Worm (Caenorhabditis elegans) whole organism, L1 larva: ENCODE measurements around the gene btb-9.

Experiments used
- C34B4.2 ChIP-seq: sonication (generic microtip); optimal IDR thresholded peaks from 2 replicates; lab custom pipeline; 2017; ENCODE audit warnings: mild to moderate bottlenecking, missing genetic modification characterization, missing compliant biosample characterization
- Y116A8C.19 ChIP-seq: sonication (generic microtip); optimal IDR thresholded peaks from 2 replicates; lab custom pipeline; 2016; ENCODE audit warnings: missing compliant biosample characterization, missing genetic modification characterization, borderline replicate concordance
- ceh-63 ChIP-seq: fragments of 200-800 bp; sonication (Bioruptor generic); optimal IDR thresholded peaks from 2 replicates; lab custom pipeline; 2018; ENCODE audit warnings: mild to moderate bottlenecking, missing genetic modification characterization, missing compliant biosample characterization
- ceh-8 ChIP-seq: fragments of 200-800 bp; sonication (Bioruptor generic); optimal IDR thresholded peaks from 2 replicates; lab custom pipeline; 2018; ENCODE audit warnings: mild to moderate bottlenecking, missing genetic modification characterization, moderate library complexity, missing compliant biosample characterization
- ceh-82 ChIP-seq, 3 experiments: fragments of 150-350 bp in 1 of 3; sonication (generic microtip) in 2 of 3; optimal IDR thresholded peaks; 2 replicates each; lab custom pipeline; 2014 to 2017; ENCODE audit warnings: missing biosample characterization in 3 of 3, missing genetic modification characterization in 3 of 3
- ceh-88 ChIP-seq: fragments of 200-800 bp; sonication (Bioruptor generic); IDR thresholded peaks from 2 replicates; pipeline ENCODE4 v1.3.6; 2022; ENCODE audit warnings: missing genetic modification characterization, missing compliant biosample characterization
- egl-13 ChIP-seq: sonication (generic microtip); optimal IDR thresholded peaks from 2 replicates; lab custom pipeline; 2016; ENCODE audit warnings: missing genotype, missing genetic modification reagents, missing genetic modification characterization, missing compliant biosample characterization
- fkh-10 ChIP-seq: sonication (generic microtip); optimal IDR thresholded peaks from 2 replicates; lab custom pipeline; 2017; ENCODE audit warnings: missing biosample characterization, missing genetic modification reagents, missing genetic modification characterization
- fkh-8 ChIP-seq: sonication (generic microtip); optimal IDR thresholded peaks from 2 replicates; lab custom pipeline; 2016; ENCODE audit warnings: mild to moderate bottlenecking, missing genetic modification characterization, missing compliant biosample characterization
- fos-1 ChIP-seq: fragments of 150-350 bp; optimal IDR thresholded peaks from 2 replicates; lab custom pipeline; 2014; ENCODE audit warnings: missing biosample characterization, missing genetic modification characterization
- hlh-17 ChIP-seq: fragments of 200-800 bp; sonication (Bioruptor generic); optimal IDR thresholded peaks from 2 replicates; lab custom pipeline; 2018; ENCODE audit warnings: missing genetic modification characterization, mild to moderate bottlenecking, missing compliant biosample characterization, moderate library complexity, borderline replicate concordance
- hlh-4 ChIP-seq: sonication (generic microtip); optimal IDR thresholded peaks from 2 replicates; lab custom pipeline; 2016; ENCODE audit warnings: mild to moderate bottlenecking, missing genetic modification characterization, missing compliant biosample characterization
- isw-1 ChIP-seq: fragments of 200-800 bp; sonication (Bioruptor generic); IDR thresholded peaks from 2 replicates; pipeline ENCODE4 v1.3.6; 2022; ENCODE audit warnings: missing genetic modification characterization, missing compliant biosample characterization
- lin-35 ChIP-seq, 2 experiments: fragments of 150-350 bp; optimal IDR thresholded peaks; 2 replicates each; lab custom pipeline; 2014; ENCODE audit warnings: missing biosample characterization in 2 of 2, missing genetic modification characterization in 2 of 2, missing genetic modification reagents in 2 of 2
- lin-39 ChIP-seq: fragments of 150-350 bp; optimal IDR thresholded peaks from 2 replicates; lab custom pipeline; 2014; ENCODE audit warnings: missing biosample characterization, missing genetic modification reagents, missing genetic modification characterization
- lir-3 ChIP-seq: sonication (generic microtip); optimal IDR thresholded peaks from 2 replicates; lab custom pipeline; 2016; ENCODE audit warnings: mild to moderate bottlenecking, missing genetic modification characterization, moderate library complexity, missing compliant biosample characterization; ENCODE audit not compliant: poor library complexity
- lsy-2 ChIP-seq, 2 experiments: fragments of 150-350 bp; optimal IDR thresholded peaks; 2 replicates each; lab custom pipeline; 2014; ENCODE audit warnings: missing biosample characterization in 2 of 2, missing genetic modification characterization in 2 of 2
- mdl-1 ChIP-seq, 2 experiments: fragments of 150-350 bp; optimal IDR thresholded peaks; 2 replicates each; lab custom pipeline; 2014 to 2017; ENCODE audit warnings: missing biosample characterization in 2 of 2, missing genetic modification characterization in 2 of 2, inconsistent platforms in 1 of 2
- nhr-11 ChIP-seq: fragments of 150-350 bp; optimal IDR thresholded peaks from 2 replicates; lab custom pipeline; 2014; ENCODE audit warnings: missing biosample characterization, missing genetic modification characterization
- nhr-12 ChIP-seq: sonication (generic microtip); optimal IDR thresholded peaks from 2 replicates; lab custom pipeline; 2017; ENCODE audit warnings: missing biosample characterization, missing genetic modification characterization
- nhr-20 ChIP-seq: sonication (generic microtip); optimal IDR thresholded peaks from 2 replicates; lab custom pipeline; 2016; ENCODE audit warnings: mild to moderate bottlenecking, missing genetic modification characterization, missing compliant biosample characterization
- nhr-28 ChIP-seq: fragments of 150-350 bp; optimal IDR thresholded peaks from 2 replicates; lab custom pipeline; 2014; ENCODE audit warnings: missing biosample characterization, missing genetic modification characterization
- nhr-47 ChIP-seq: sonication (generic microtip); optimal IDR thresholded peaks from 2 replicates; lab custom pipeline; 2016; ENCODE audit warnings: mild to moderate bottlenecking, missing genetic modification characterization, moderate library complexity, missing compliant biosample characterization
- nhr-71 ChIP-seq: sonication (generic microtip); optimal IDR thresholded peaks from 2 replicates; lab custom pipeline; 2016; ENCODE audit warnings: mild to moderate bottlenecking, missing genetic modification characterization, moderate library complexity, missing compliant biosample characterization
- nhr-76 ChIP-seq: sonication (generic microtip); optimal IDR thresholded peaks from 2 replicates; lab custom pipeline; 2017; ENCODE audit warnings: missing biosample characterization, missing genetic modification characterization
- nhr-85 ChIP-seq: sonication (generic microtip); peaks from one replicate; lab custom pipeline; 2016; ENCODE audit warnings: missing genetic modification characterization, inconsistent platforms, missing compliant biosample characterization
- nhr-90 ChIP-seq: sonication (generic microtip); optimal IDR thresholded peaks from 2 replicates; lab custom pipeline; 2016; ENCODE audit warnings: mild to moderate bottlenecking, missing genetic modification characterization, missing compliant biosample characterization; ENCODE audit not compliant: poor library complexity
- skn-1 ChIP-seq: fragments of 150-350 bp; optimal IDR thresholded peaks from 2 replicates; lab custom pipeline; 2014; ENCODE audit warnings: missing biosample characterization, missing genetic modification characterization
- sptf-1 ChIP-seq: fragments of 150-350 bp; optimal IDR thresholded peaks from 2 replicates; lab custom pipeline; 2014; ENCODE audit warnings: missing biosample characterization, missing genetic modification characterization
- sup-37 ChIP-seq: fragments of 200-800 bp; sonication (Bioruptor generic); optimal IDR thresholded peaks from 2 replicates; lab custom pipeline; 2018; ENCODE audit warnings: mild to moderate bottlenecking, missing genetic modification characterization, missing compliant biosample characterization
- tbx-2 ChIP-seq: sonication (generic microtip); optimal IDR thresholded peaks from 2 replicates; lab custom pipeline; 2016; ENCODE audit warnings: missing genetic modification characterization, missing compliant biosample characterization
- unc-62 ChIP-seq: fragments of 150-350 bp; optimal IDR thresholded peaks from 2 replicates; lab custom pipeline; 2014; ENCODE audit warnings: missing biosample characterization, missing genetic modification reagents, missing genetic modification characterization
- unc-86 ChIP-seq: sonication (generic microtip); optimal IDR thresholded peaks from 2 replicates; lab custom pipeline; 2016; ENCODE audit warnings: missing genetic modification characterization, missing compliant biosample characterization
- unc-98 ChIP-seq: fragments of 200-800 bp; sonication (Bioruptor generic); IDR thresholded peaks from 2 replicates; pipeline ENCODE4 v1.3.6; 2022; ENCODE audit warnings: missing genetic modification characterization, missing compliant biosample characterization
- vab-15 ChIP-seq: sonication (generic microtip); optimal IDR thresholded peaks from 2 replicates; lab custom pipeline; 2017; ENCODE audit warnings: missing genotype, mild to moderate bottlenecking, missing genetic modification characterization, missing compliant biosample characterization
- xbp-1 ChIP-seq: sonication (generic microtip); optimal IDR thresholded peaks from 2 replicates; lab custom pipeline; 2016; ENCODE audit warnings: missing genetic modification characterization, missing compliant biosample characterization
- zag-1 ChIP-seq: fragments of 150-350 bp; optimal IDR thresholded peaks from 2 replicates; lab custom pipeline; 2014; ENCODE audit warnings: missing biosample characterization, missing genetic modification characterization
- zip-4 ChIP-seq: fragments of 200-800 bp; sonication (Bioruptor generic); optimal IDR thresholded peaks from 2 replicates; lab custom pipeline; 2018; ENCODE audit warnings: mild to moderate bottlenecking, missing genetic modification characterization, moderate library complexity, missing compliant biosample characterization
- ztf-11 ChIP-seq, 2 experiments: sonication (generic microtip); optimal IDR thresholded peaks; 2 replicates each; lab custom pipeline; 2016 to 2017; ENCODE audit warnings: missing genetic modification characterization in 2 of 2, missing biosample characterization in 1 of 2, missing compliant biosample characterization in 1 of 2
- ztf-4 ChIP-seq: fragments of 150-350 bp; optimal IDR thresholded peaks from 2 replicates; lab custom pipeline; 2014; ENCODE audit warnings: missing biosample characterization, missing genetic modification characterization

The btb-9 gene

ce11 chrII:1750413-1750812, 22.1 kb downstream of the btb-9 start, which contains the start of the genes F36H5.13 and F36H5.8:
Gene F36H5.13 (minus strand): TSS chrII:1750513.
Gene F36H5.8 (minus strand): TSS chrII:1750686.
- no peak for TF ChIP-seq nhr-28
- no peak for TF ChIP-seq nhr-85 (tag; lab: Kevin White, UChicago)
- TF ChIP-seq nhr-47: no peak
- no peak for TF ChIP-seq fos-1 (tag; lab: Kevin White, UChicago)
- TF ChIP-seq sup-37 (GFP tag; lab: Kevin White, UChicago): no peak
- no peak for TF ChIP-seq nhr-76
- no peak for TF ChIP-seq ceh-88 (GFP tag; lab: Robert Waterston, UW)
- no peak for TF ChIP-seq vab-15 (tag; lab: Kevin White, UChicago)
- no peak for TF ChIP-seq sptf-1 (tag; lab: Kevin White, UChicago)
- TF ChIP-seq isw-1 (GFP tag; lab: Robert Waterston, UW): no peak
- TF ChIP-seq lsy-2 (tag; optimal IDR thresholded peaks at IDR 0.05; lab: Kevin White, UChicago): no peak
- TF ChIP-seq C34B4.2: no peak
- no peak for TF ChIP-seq nhr-20
- TF ChIP-seq zag-1 (tag; lab: Kevin White, UChicago): no peak

DNA sequence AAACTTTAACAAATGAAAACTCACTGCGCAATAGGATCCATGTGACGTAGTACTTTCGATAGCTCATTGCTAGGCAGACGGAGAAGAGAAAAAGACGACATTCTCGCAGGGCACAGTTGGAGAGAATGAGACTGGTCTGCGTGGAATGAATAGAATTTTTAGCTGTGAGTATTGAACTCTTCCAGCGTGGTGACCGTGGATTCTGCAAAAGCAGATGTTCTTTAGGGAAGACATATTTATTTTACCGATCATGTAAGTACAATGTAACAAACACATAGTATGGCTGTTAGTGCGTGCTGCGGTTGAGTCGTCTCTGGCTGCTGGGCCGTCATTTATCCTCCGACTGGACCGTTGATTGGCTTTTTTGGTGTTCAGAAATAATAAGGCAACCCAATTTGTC, 24.7 kb downstream of the btb-9 start, which contains the start of gene F36H5.9:
Gene F36H5.9 (minus strand): TSS at position 101 of the 400 bp plus-strand sequence.
- no peak for TF ChIP-seq ceh-82 (tag; optimal IDR thresholded peaks at IDR 0.05; lab: Kevin White, UChicago)
- no peak for TF ChIP-seq nhr-71 (tag; lab: Kevin White, UChicago)
- TF ChIP-seq ceh-63 (GFP tag; lab: Kevin White, UChicago): no peak
- TF ChIP-seq xbp-1 (tag; lab: Kevin White, UChicago): no peak
- no peak for TF ChIP-seq vab-15 (tag; lab: Kevin White, UChicago)
- no peak for TF ChIP-seq ztf-11 (tag; optimal IDR thresholded peaks at IDR 0.05; lab: Kevin White, UChicago)
- no peak for TF ChIP-seq lin-39
- TF ChIP-seq skn-1 (tag; lab: Kevin White, UChicago): no peak
- TF ChIP-seq mdl-1 (tag; optimal IDR thresholded peaks at IDR 0.05; lab: Kevin White, UChicago): no peak
- no peak for TF ChIP-seq unc-98
- TF ChIP-seq isw-1 (GFP tag; lab: Robert Waterston, UW): no peak
- no peak for TF ChIP-seq ztf-4 (tag; lab: Kevin White, UChicago)

DNA sequence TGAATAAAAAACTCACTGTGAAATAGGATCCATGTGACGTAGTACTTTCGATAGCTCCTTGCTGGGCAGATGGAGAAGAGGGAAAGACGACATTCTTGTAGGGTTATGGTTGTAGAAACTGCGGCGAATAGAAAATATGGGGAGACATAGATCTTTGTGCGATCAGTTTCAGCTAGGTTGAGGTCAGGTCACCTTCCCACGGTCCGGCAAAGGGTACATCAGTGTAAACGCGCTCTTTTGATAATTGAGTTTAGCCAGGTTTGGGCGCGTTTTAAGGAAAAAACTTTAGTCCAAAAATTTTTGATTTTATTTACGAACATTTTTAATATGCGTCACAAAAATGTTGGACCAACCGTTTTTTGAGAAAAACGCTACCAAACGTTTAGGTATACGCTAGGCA, 27.8 kb downstream of the btb-9 start, which contains the start of gene F36H5.17:
Gene F36H5.17 (minus strand): TSS at position 101 of the 400 bp plus-strand sequence.
- no peak for TF ChIP-seq Y116A8C.19 (tag; lab: Kevin White, UChicago)
- no peak for TF ChIP-seq nhr-12 (tag; lab: Kevin White, UChicago)
- TF ChIP-seq ceh-8: no peak
- no peak for TF ChIP-seq nhr-90 (tag; lab: Kevin White, UChicago)
- no peak for TF ChIP-seq lsy-2 (tag; optimal IDR thresholded peaks at IDR 0.05; lab: Kevin White, UChicago)
- TF ChIP-seq unc-62 (GFP tag; lab: Kevin White, UChicago): no peak
- no peak for TF ChIP-seq mdl-1 (tag; optimal IDR thresholded peaks at IDR 0.05; lab: Kevin White, UChicago)
- TF ChIP-seq nhr-11 (tag; lab: Kevin White, UChicago): no peak
- no peak for TF ChIP-seq fkh-8
- no peak for TF ChIP-seq zip-4 (GFP tag; lab: Kevin White, UChicago)
- no peak for TF ChIP-seq lin-35 (GFP tag; optimal IDR thresholded peaks at IDR 0.05; lab: Kevin White, UChicago)
- TF ChIP-seq fkh-10 (GFP tag; lab: Kevin White, UChicago): no peak
- TF ChIP-seq egl-13 (tag; lab: Kevin White, UChicago): no peak
- no peak for TF ChIP-seq lir-3
- no peak for TF ChIP-seq hlh-17 (GFP tag; lab: Kevin White, UChicago)
- TF ChIP-seq ceh-82 (tag; optimal IDR thresholded peaks at IDR 0.05; lab: Kevin White, UChicago): no peak
- no peak for TF ChIP-seq tbx-2 (tag; lab: Kevin White, UChicago)
- no peak for TF ChIP-seq ztf-11 (tag; optimal IDR thresholded peaks at IDR 0.05; lab: Kevin White, UChicago)
- TF ChIP-seq unc-86 (tag; lab: Kevin White, UChicago): no peak
- no peak for TF ChIP-seq hlh-4 (tag; lab: Kevin White, UChicago)
- TF ChIP-seq, all 84 proteins: peak for 0
